Fruit fly (Drosophila melanogaster) whole organism, embryonic: ENCODE data around the gene Prosbeta2.
A peak's percentile ranks its signal among the peaks of the same experiment; 100 is the strongest.

Source experiments
- Adf1 ChIP-seq: fragments of 200-800 bp; sonication (Bioruptor generic); IDR thresholded peaks from 2 replicates; pipeline ENCODE4 v1.3.6; 2022; ENCODE audit warnings: missing biosample characterization, missing genetic modification characterization
- Atf3 ChIP-seq: fragments of 200-800 bp; sonication (Bioruptor generic); optimal IDR thresholded peaks from 3 replicates; lab custom pipeline; 2016; ENCODE audit warnings: missing biosample characterization, missing genetic modification characterization
- B-H2 ChIP-seq: fragments of 200-800 bp; sonication (Bioruptor generic); optimal IDR thresholded peaks from 2 replicates; lab custom pipeline; 2018; ENCODE audit warnings: missing biosample characterization, mild to moderate bottlenecking, missing genetic modification characterization
- C15 ChIP-seq: fragments of 200-800 bp; sonication (Bioruptor generic); IDR thresholded peaks from 3 replicates; pipeline ENCODE4 v1.3.6; 2022; ENCODE audit warnings: missing biosample characterization, missing genetic modification characterization
- CG10147 ChIP-seq: fragments of 200-800 bp; sonication (Bioruptor generic); optimal IDR thresholded peaks from 2 replicates; lab custom pipeline; 2019; ENCODE audit warnings: missing biosample characterization, mild to moderate bottlenecking, missing genetic modification characterization, moderate library complexity
- CG10267 ChIP-seq: fragments of 200-800 bp; sonication (Bioruptor generic); optimal IDR thresholded peaks from 2 replicates; lab custom pipeline; 2018; ENCODE audit warnings: missing biosample characterization, mild to moderate bottlenecking, missing genetic modification characterization, moderate library complexity
- CG10462 ChIP-seq: fragments of 200-800 bp; sonication (Bioruptor generic); optimal IDR thresholded peaks from 2 replicates; lab custom pipeline; 2016; ENCODE audit warnings: missing biosample characterization, missing genetic modification characterization
- CG11398 ChIP-seq: fragments of 200-800 bp; sonication (Bioruptor generic); optimal IDR thresholded peaks from 2 replicates; lab custom pipeline; 2016; ENCODE audit warnings: missing biosample characterization, missing genetic modification characterization
- CG12299 ChIP-seq: fragments of 200-800 bp; sonication (Bioruptor generic); optimal IDR thresholded peaks from 2 replicates; lab custom pipeline; 2018; ENCODE audit warnings: missing biosample characterization, mild to moderate bottlenecking, missing genetic modification characterization
- CG13894 ChIP-seq: fragments of 200-800 bp; sonication (Bioruptor generic); optimal IDR thresholded peaks from 3 replicates; lab custom pipeline; 2018; ENCODE audit warnings: missing biosample characterization, mild to moderate bottlenecking, missing genetic modification characterization, moderate library complexity
- CG14441 ChIP-seq: fragments of 200-800 bp; sonication (Bioruptor generic); IDR thresholded peaks from 2 replicates; pipeline ENCODE4 v1.3.6; 2022; ENCODE audit warnings: missing biosample characterization, missing genetic modification characterization
- CG14710 ChIP-seq: fragments of 200-800 bp; sonication (Bioruptor generic); optimal IDR thresholded peaks from 3 replicates; lab custom pipeline; 2019; ENCODE audit warnings: missing biosample characterization, mild to moderate bottlenecking, missing genetic modification characterization, moderate library complexity
- CG14965 ChIP-seq: fragments of 200-800 bp; sonication (Bioruptor generic); optimal IDR thresholded peaks from 2 replicates; lab custom pipeline; 2016; ENCODE audit warnings: missing biosample characterization, missing genetic modification characterization, borderline replicate concordance
- CG1603 ChIP-seq: fragments of 200-800 bp; sonication (Bioruptor generic); optimal IDR thresholded peaks from 2 replicates; lab custom pipeline; 2019; ENCODE audit warnings: missing biosample characterization, mild to moderate bottlenecking, missing genetic modification characterization, moderate library complexity
- CG18599 ChIP-seq: fragments of 200-800 bp; sonication (Bioruptor generic); optimal IDR thresholded peaks from 3 replicates; lab custom pipeline; 2017; ENCODE audit warnings: missing biosample characterization, missing genetic modification characterization, mild to moderate bottlenecking, moderate library complexity, missing genetic modification reagents
- CG2199 ChIP-seq: fragments of 200-800 bp; sonication (Bioruptor generic); IDR thresholded peaks from 3 replicates; pipeline ENCODE4 v1.3.6; 2022; ENCODE audit warnings: missing biosample characterization, missing genetic modification characterization
- CG32532 ChIP-seq: fragments of 200-800 bp; sonication (Bioruptor generic); IDR thresholded peaks from 2 replicates; pipeline ENCODE4 v1.3.6; 2022; ENCODE audit warnings: missing biosample characterization, missing genetic modification characterization
- CG33557 ChIP-seq: fragments of 200-800 bp; sonication (Bioruptor generic); optimal IDR thresholded peaks from 2 replicates; lab custom pipeline; 2019; ENCODE audit warnings: missing biosample characterization, mild to moderate bottlenecking, missing genetic modification characterization, moderate library complexity
- CG34422 ChIP-seq: fragments of 200-800 bp; sonication (Bioruptor generic); IDR thresholded peaks from 3 replicates; pipeline ENCODE4 v1.3.6; 2022; ENCODE audit warnings: missing biosample characterization, missing genetic modification characterization
- CG3847 ChIP-seq: fragments of 200-800 bp; sonication (Bioruptor generic); IDR thresholded peaks from 2 replicates; pipeline ENCODE4 v1.3.6; 2022; ENCODE audit warnings: missing biosample characterization, missing genetic modification characterization
- CG5953 ChIP-seq: fragments of 200-800 bp; sonication (Bioruptor generic); IDR thresholded peaks from 2 replicates; pipeline ENCODE4 v1.3.6; 2022; ENCODE audit warnings: missing biosample characterization, missing genetic modification characterization
- CG6854 ChIP-seq: fragments of 200-800 bp; sonication (Bioruptor generic); optimal IDR thresholded peaks from 3 replicates; lab custom pipeline; 2017; ENCODE audit warnings: missing biosample characterization, mild to moderate bottlenecking, missing genetic modification characterization
- CG7372 ChIP-seq: fragments of 200-800 bp; sonication (Bioruptor generic); IDR thresholded peaks from 2 replicates; pipeline ENCODE4 v1.3.6; 2022; ENCODE audit warnings: missing biosample characterization, missing genetic modification characterization
- CG8765 ChIP-seq: fragments of 200-800 bp; sonication (Bioruptor generic); IDR thresholded peaks from 2 replicates; pipeline ENCODE4 v1.3.6; 2022; ENCODE audit warnings: missing biosample characterization, missing genetic modification characterization
- CG8924 ChIP-seq: fragments of 200-800 bp; optimal IDR thresholded peaks from 3 replicates; lab custom pipeline; 2019; ENCODE audit warnings: missing biosample characterization, mild to moderate bottlenecking, missing genetic modification characterization, moderate library complexity
- CTCF ChIP-seq: fragments of 200-800 bp; sonication (Bioruptor generic); optimal IDR thresholded peaks from 2 replicates; lab custom pipeline; 2017; ENCODE audit warnings: missing biosample characterization, mild to moderate bottlenecking, missing genetic modification characterization, moderate library complexity
- Chrac-16 ChIP-seq: fragments of 200-800 bp; sonication (Bioruptor generic); optimal IDR thresholded peaks from 3 replicates; lab custom pipeline; 2016; ENCODE audit warnings: missing biosample characterization, missing genetic modification characterization
- D19B ChIP-seq: fragments of 200-800 bp; sonication (Bioruptor generic); optimal IDR thresholded peaks from 2 replicates; lab custom pipeline; 2017; ENCODE audit warnings: missing biosample characterization, mild to moderate bottlenecking, missing genetic modification characterization
- Dbx ChIP-seq: fragments of 200-800 bp; sonication (Bioruptor generic); IDR thresholded peaks from 3 replicates; pipeline ENCODE4 v1.3.6; 2022; ENCODE audit warnings: missing biosample characterization, missing genetic modification characterization
- Dip3 ChIP-seq: fragments of 200-800 bp; sonication (Bioruptor generic); optimal IDR thresholded peaks from 3 replicates; lab custom pipeline; 2016; ENCODE audit warnings: missing biosample characterization, missing genetic modification characterization
- Drgx ChIP-seq: fragments of 200-800 bp; sonication (Bioruptor generic); IDR thresholded peaks from 2 replicates; pipeline ENCODE4 v1.3.6; 2022; ENCODE audit warnings: missing biosample characterization, missing genetic modification characterization
- HLH4C ChIP-seq: fragments of 200-800 bp; sonication (Bioruptor generic); IDR thresholded peaks from 3 replicates; pipeline ENCODE4 v1.3.6; 2022; ENCODE audit warnings: missing biosample characterization, missing genetic modification characterization; ENCODE audit not compliant: partially characterized antibody
- Hr3 ChIP-seq: fragments of 200-800 bp; sonication (Bioruptor generic); optimal IDR thresholded peaks from 3 replicates; lab custom pipeline; 2016; ENCODE audit warnings: missing biosample characterization, missing genetic modification characterization
- Lpt ChIP-seq: fragments of >200 bp; optimal IDR thresholded peaks from 2 replicates; lab custom pipeline; 2018; ENCODE audit warnings: missing biosample characterization, missing genetic modification characterization
- PHDP ChIP-seq: fragments of 200-800 bp; sonication (Bioruptor generic); optimal IDR thresholded peaks from 3 replicates; lab custom pipeline; 2018; ENCODE audit warnings: missing biosample characterization, mild to moderate bottlenecking, missing genetic modification characterization, moderate library complexity
- Ravus ChIP-seq: fragments of 200-800 bp; sonication (Bioruptor generic); IDR thresholded peaks from 2 replicates; pipeline ENCODE4 v1.3.6; 2022; ENCODE audit warnings: missing biosample characterization, missing genetic modification characterization
- Rx ChIP-seq: fragments of 200-800 bp; sonication (Bioruptor generic); IDR thresholded peaks from 2 replicates; pipeline ENCODE4 v1.3.6; 2022; ENCODE audit warnings: missing biosample characterization, missing genetic modification characterization
- YL-1 ChIP-seq: fragments of 200-800 bp; sonication (Bioruptor generic); optimal IDR thresholded peaks from 3 replicates; lab custom pipeline; 2017; ENCODE audit warnings: missing biosample characterization, mild to moderate bottlenecking, missing genetic modification characterization
- amos ChIP-seq: fragments of 200-800 bp; sonication (Bioruptor generic); IDR thresholded peaks from 2 replicates; pipeline ENCODE4 v1.3.6; 2022; ENCODE audit warnings: missing biosample characterization, missing genetic modification characterization; ENCODE audit not compliant: partially characterized antibody
- ap ChIP-seq: fragments of 200-800 bp; sonication (Bioruptor generic); IDR thresholded peaks from 2 replicates; pipeline ENCODE4 v1.3.6; 2022; ENCODE audit warnings: missing biosample characterization, missing genetic modification characterization
- crc ChIP-seq: fragments of 200-800 bp; sonication (Bioruptor generic); optimal IDR thresholded peaks from 2 replicates; lab custom pipeline; 2016; ENCODE audit warnings: missing biosample characterization, missing genetic modification characterization
- crol ChIP-seq: fragments of 200-800 bp; sonication (Bioruptor generic); IDR thresholded peaks from 2 replicates; pipeline ENCODE4 v1.3.6; 2022; ENCODE audit warnings: missing biosample characterization, missing genetic modification characterization
- ham ChIP-seq: fragments of 200-800 bp; sonication (Bioruptor generic); IDR thresholded peaks from 2 replicates; pipeline ENCODE4 v1.3.6; 2022; ENCODE audit warnings: missing biosample characterization, missing genetic modification characterization
- hb ChIP-seq: fragments of 200-800 bp; sonication (Bioruptor generic); IDR thresholded peaks from 3 replicates; pipeline ENCODE4 v1.3.6; 2022; ENCODE audit warnings: missing biosample characterization, missing genetic modification characterization; ENCODE audit not compliant: partially characterized antibody
- jigr1 ChIP-seq: fragments of 200-800 bp; sonication (Bioruptor generic); IDR thresholded peaks from 3 replicates; pipeline ENCODE4 v1.3.6; 2022; ENCODE audit warnings: missing biosample characterization, missing genetic modification characterization
- lmd ChIP-seq: fragments of 200-800 bp; sonication (Bioruptor generic); IDR thresholded peaks from 2 replicates; pipeline ENCODE4 v1.3.6; 2022; ENCODE audit warnings: missing biosample characterization, missing genetic modification characterization
- ranshi ChIP-seq: fragments of 200-800 bp; sonication (Bioruptor generic); IDR thresholded peaks from 2 replicates; pipeline ENCODE4 v1.3.6; 2022; ENCODE audit warnings: missing biosample characterization, missing genetic modification characterization
- sd ChIP-seq: fragments of 200-800 bp; sonication (Bioruptor generic); optimal IDR thresholded peaks from 3 replicates; lab custom pipeline; 2018; ENCODE audit warnings: missing biosample characterization, mild to moderate bottlenecking, missing genetic modification characterization, moderate library complexity
- stc ChIP-seq: fragments of 200-800 bp; sonication (Bioruptor generic); IDR thresholded peaks from 2 replicates; pipeline ENCODE4 v1.3.6; 2022; ENCODE audit warnings: missing biosample characterization, missing genetic modification characterization
- tio ChIP-seq: fragments of 200-800 bp; sonication (Bioruptor generic); optimal IDR thresholded peaks from 2 replicates; lab custom pipeline; 2017; ENCODE audit warnings: missing biosample characterization, missing genetic modification characterization, inconsistent platforms
- usp ChIP-seq: fragments of >200 bp; optimal IDR thresholded peaks from 2 replicates; lab custom pipeline; 2017; ENCODE audit warnings: missing biosample characterization, missing genetic modification characterization

Prosbeta2 gene

dm6 chr3L:15013957-15014692 lies 14.4 kb downstream of the Prosbeta2 start, which contains the start of gene Reck (continued):
- TF ChIP-seq amos (no peak), CG10462 (GFP tag; lab: Kevin White, UChicago) (peak; percentile 42), CG10147 (peak; percentile 76), CTCF (GFP tag; lab: Kevin White, UChicago) (peak; percentile 59), CG14441 (GFP tag; lab: Robert Waterston, UW) (peak; percentile 81), hb (GFP tag; lab: Robert Waterston, UW) (no peak), sd (tag; lab: Kevin White, UChicago) (peak; percentile 3), CG5953 (GFP tag; lab: Robert Waterston, UW) (peak; percentile 89), CG1603 (tag; lab: Kevin White, UChicago) (peak; percentile 40), CG2199 (GFP tag; lab: Robert Waterston, UW) (peak; percentile 80), CG34422 (GFP tag; lab: Robert Waterston, UW) (peak; percentile 78), PHDP (tag; lab: Kevin White, UChicago) (peak; percentile 89), CG11398 (GFP tag; lab: Kevin White, UChicago) (no peak), CG6854 (GFP tag; lab: Kevin White, UChicago) (peak; percentile 75), D19B (GFP tag; lab: Kevin White, UChicago) (peak; percentile 46), stc (GFP tag; lab: Robert Waterston, UW) (peak; percentile 85), CG33557 (peak; percentile 59), CG7372 (GFP tag; lab: Robert Waterston, UW) (peak; percentile 59), ap (GFP tag; lab: Robert Waterston, UW) (peak; percentile 64), CG32532 (GFP tag; lab: Robert Waterston, UW) (peak; percentile 80; the same call in 1 of the 2 replicates), C15 (GFP tag; lab: Robert Waterston, UW) (peak; percentile 73; the same call in 2 of the 3 replicates), crol (GFP tag; lab: Robert Waterston, UW) (no peak), ham (GFP tag; lab: Robert Waterston, UW) (no peak), CG18599 (GFP tag; lab: Kevin White, UChicago) (peak; percentile 86), Adf1 (GFP tag; lab: Robert Waterston, UW) (peak; percentile 37; the same call in 1 of the 2 replicates), B-H2 (GFP tag; lab: Kevin White, UChicago) (no peak), Ravus (GFP tag; lab: Robert Waterston, UW) (peak; percentile 64), Dbx (GFP tag; lab: Robert Waterston, UW) (peak; percentile 60; the same call in 2 of the 3 replicates), CG8924 (peak; percentile 89), Dip3 (GFP tag; lab: Kevin White, UChicago) (peak; percentile 21), Chrac-16 (GFP tag; lab: Kevin White, UChicago) (peak; percentile 72), CG14710 (tag; lab: Kevin White, UChicago) (peak; percentile 86), Drgx (peak; percentile 94), ranshi (GFP tag; lab: Robert Waterston, UW) (peak; percentile 83), jigr1 (no peak), Rx (peak; percentile 50; the same call in 1 of the 2 replicates), Lpt (GFP tag; lab: Kevin White, UChicago) (no peak), crc (GFP tag; lab: Kevin White, UChicago) (peak; percentile 13), lmd (GFP tag; lab: Robert Waterston, UW) (peak; percentile 69), HLH4C (no peak), CG10267 (tag; lab: Kevin White, UChicago) (peak; percentile 88), Atf3 (GFP tag; lab: Kevin White, UChicago) (peak; percentile 3), CG3847 (GFP tag; lab: Robert Waterston, UW) (peak; percentile 34; the same call in 1 of the 2 replicates), CG8765 (GFP tag; lab: Robert Waterston, UW) (peak; percentile 70), usp (no peak), CG13894 (tag; lab: Kevin White, UChicago) (peak; percentile 25), YL-1 (GFP tag; lab: Kevin White, UChicago) (no peak), CG14965 (GFP tag; lab: Kevin White, UChicago) (no peak), CG12299 (tag; lab: Kevin White, UChicago) (peak; percentile 58), tio (GFP tag; lab: Kevin White, UChicago) (peak; percentile 83), Hr3 (peak; percentile 80)
